Fruit fly (Drosophila melanogaster) whole organism, embryonic: ENCODE measurements around the gene CG7362.

ENCODE experiments used
- Awh ChIP-seq: fragments of 200-800 bp; sonication (Bioruptor generic); IDR thresholded peaks from 2 replicates; pipeline ENCODE4, ENCODE4 v1.3.6; 2022; ENCODE audit warnings: missing biosample characterization, missing genetic modification characterization
- BtbVII ChIP-seq: fragments of 200-800 bp; sonication (Bioruptor generic); optimal IDR thresholded peaks from 3 replicates; lab custom pipeline; 2017; ENCODE audit warnings: missing biosample characterization, mild to moderate bottlenecking, missing genetic modification characterization
- CG10431 ChIP-seq: fragments of 200-800 bp; sonication (Bioruptor generic); optimal IDR thresholded peaks from 3 replicates; lab custom pipeline; 2018; ENCODE audit warnings: missing biosample characterization, mild to moderate bottlenecking, missing genetic modification characterization
- CG10979 ChIP-seq: fragments of 200-800 bp; sonication (Bioruptor generic); optimal IDR thresholded peaks from 2 replicates; lab custom pipeline; 2018; ENCODE audit warnings: missing biosample characterization, mild to moderate bottlenecking, missing genetic modification characterization, moderate library complexity
- CG11398 ChIP-seq: fragments of 200-800 bp; sonication (Bioruptor generic); optimal IDR thresholded peaks from 2 replicates; lab custom pipeline; 2016; ENCODE audit warnings: missing biosample characterization, missing genetic modification characterization
- CG11560 ChIP-seq: fragments of 200-800 bp; sonication (Bioruptor generic); IDR thresholded peaks from 3 replicates; pipeline ENCODE4 v1.3.6; 2022; ENCODE audit warnings: missing biosample characterization, missing genetic modification characterization
- CG12104 ChIP-seq: fragments of 200-800 bp; sonication (Bioruptor generic); optimal IDR thresholded peaks from 3 replicates; lab custom pipeline; 2016; ENCODE audit warnings: missing biosample characterization, missing genetic modification characterization
- CG13287 ChIP-seq: fragments of 200-800 bp; sonication (Bioruptor generic); IDR thresholded peaks from 2 replicates; pipeline ENCODE4 v1.3.6; 2022; ENCODE audit warnings: missing biosample characterization, missing genetic modification characterization; ENCODE audit not compliant: partially characterized antibody
- CG17912 ChIP-seq: fragments of 200-800 bp; sonication (Bioruptor generic); optimal IDR thresholded peaks from 2 replicates; lab custom pipeline; 2018; ENCODE audit warnings: missing biosample characterization, mild to moderate bottlenecking, missing genetic modification characterization
- CG4328 ChIP-seq: fragments of 200-800 bp; sonication (Bioruptor generic); optimal IDR thresholded peaks from 3 replicates; lab custom pipeline; 2017; ENCODE audit warnings: missing biosample characterization, missing genetic modification reagents, missing genetic modification characterization
- CG4360 ChIP-seq: fragments of 200-800 bp; sonication (Bioruptor generic); IDR thresholded peaks from 2 replicates; pipeline ENCODE4 v1.3.6; 2022; ENCODE audit warnings: missing biosample characterization, missing genetic modification characterization
- CG4404 ChIP-seq: fragments of 200-800 bp; sonication (Bioruptor generic); IDR thresholded peaks from 2 replicates; pipeline ENCODE4 v1.3.6; 2022; ENCODE audit warnings: missing biosample characterization, missing genetic modification characterization
- CG5953 ChIP-seq: fragments of 200-800 bp; sonication (Bioruptor generic); IDR thresholded peaks from 2 replicates; pipeline ENCODE4 v1.3.6; 2022; ENCODE audit warnings: missing biosample characterization, missing genetic modification characterization
- CG6683 ChIP-seq: fragments of 200-800 bp; sonication (Bioruptor generic); optimal IDR thresholded peaks from 2 replicates; lab custom pipeline; 2017; ENCODE audit warnings: missing biosample characterization, mild to moderate bottlenecking, missing genetic modification characterization, missing genetic modification reagents
- CG7556 ChIP-seq: fragments of 200-800 bp; sonication (Bioruptor generic); optimal IDR thresholded peaks from 2 replicates; lab custom pipeline; 2017; ENCODE audit warnings: missing biosample characterization, mild to moderate bottlenecking, missing genetic modification characterization
- CG7745 ChIP-seq: fragments of 200-800 bp; sonication (Bioruptor generic); optimal IDR thresholded peaks from 2 replicates; lab custom pipeline; 2018; ENCODE audit warnings: missing biosample characterization, mild to moderate bottlenecking, missing genetic modification characterization, moderate library complexity
- CG8089 ChIP-seq: fragments of 200-800 bp; sonication (Bioruptor generic); optimal IDR thresholded peaks from 3 replicates; lab custom pipeline; 2016; ENCODE audit warnings: missing biosample characterization, missing genetic modification characterization
- CG9876 ChIP-seq: fragments of 200-800 bp; sonication (Bioruptor generic); optimal IDR thresholded peaks from 2 replicates; lab custom pipeline; 2016; ENCODE audit warnings: missing biosample characterization, missing genetic modification characterization
- Chrac-16 ChIP-seq: fragments of 200-800 bp; sonication (Bioruptor generic); optimal IDR thresholded peaks from 3 replicates; lab custom pipeline; 2016; ENCODE audit warnings: missing biosample characterization, missing genetic modification characterization
- CkIIα-i1 ChIP-seq: fragments of 200-800 bp; sonication (Bioruptor generic); IDR thresholded peaks from 2 replicates; pipeline ENCODE4 v1.3.6; 2022; ENCODE audit warnings: missing biosample characterization, missing genetic modification characterization
- Deaf1 ChIP-seq: fragments of 200-800 bp; optimal IDR thresholded peaks from 3 replicates; lab custom pipeline; 2019; ENCODE audit warnings: missing biosample characterization, mild to moderate bottlenecking, missing genetic modification characterization, moderate library complexity
- Doc2 ChIP-seq: fragments of 200-800 bp; sonication (Bioruptor generic); IDR thresholded peaks from 2 replicates; pipeline ENCODE4 v1.3.6; 2022; ENCODE audit warnings: missing biosample characterization, missing genetic modification characterization
- Eip74EF ChIP-seq, 2 experiments: fragments of 200-800 bp in 1 of 2; fragments of >200 bp in 1 of 2; sonication (Bioruptor generic) in 1 of 2; optimal IDR thresholded peaks; 2 replicates each; lab custom pipeline; 2017 to 2019; ENCODE audit warnings: missing biosample characterization in 2 of 2, missing genetic modification characterization in 2 of 2, mild to moderate bottlenecking in 1 of 2, moderate library complexity in 1 of 2
- Ets97D ChIP-seq: fragments of 200-800 bp; sonication (Bioruptor generic); optimal IDR thresholded peaks from 3 replicates; lab custom pipeline; 2016; ENCODE audit warnings: missing biosample characterization, missing genetic modification characterization
- Gug ChIP-seq: fragments of 200-800 bp; sonication (Bioruptor generic); IDR thresholded peaks from 4 replicates; pipeline ENCODE4 v1.3.6; 2022; ENCODE audit warnings: missing biosample characterization, missing genetic modification characterization
- Hr78 ChIP-seq, 2 experiments: fragments of 200-800 bp in 1 of 2; fragments of >200 bp in 1 of 2; sonication (Bioruptor generic) in 1 of 2; optimal IDR thresholded peaks; 2 replicates each; lab custom pipeline; 2017 to 2019; ENCODE audit warnings: missing biosample characterization in 2 of 2, missing genetic modification characterization in 2 of 2, mild to moderate bottlenecking in 1 of 2, moderate library complexity in 1 of 2
- NfI ChIP-seq: fragments of 200-800 bp; sonication (Bioruptor generic); optimal IDR thresholded peaks from 3 replicates; lab custom pipeline; 2018; ENCODE audit warnings: missing biosample characterization, mild to moderate bottlenecking, missing genetic modification characterization, moderate library complexity
- Rx ChIP-seq: fragments of 200-800 bp; sonication (Bioruptor generic); IDR thresholded peaks from 2 replicates; pipeline ENCODE4 v1.3.6; 2022; ENCODE audit warnings: missing biosample characterization, missing genetic modification characterization
- Sin3A ChIP-seq: fragments of >200 bp; optimal IDR thresholded peaks from 2 replicates; lab custom pipeline; 2018
- ato ChIP-seq: fragments of 200-800 bp; sonication (Bioruptor generic); IDR thresholded peaks from 2 replicates; pipeline ENCODE4 v1.3.6; 2022; ENCODE audit warnings: missing biosample characterization, missing genetic modification characterization; ENCODE audit not compliant: partially characterized antibody
- cg ChIP-seq: fragments of 200-800 bp; sonication (Bioruptor generic); optimal IDR thresholded peaks from 3 replicates; lab custom pipeline; 2019; ENCODE audit warnings: missing biosample characterization, mild to moderate bottlenecking, missing genetic modification characterization, moderate library complexity
- chif ChIP-seq, 2 experiments: fragments of 200-800 bp; sonication (Bioruptor generic); optimal IDR thresholded peaks; 3 replicates each; lab custom pipeline; 2016; ENCODE audit warnings: missing biosample characterization in 2 of 2, missing genetic modification characterization in 2 of 2
- chn ChIP-seq: fragments of 200-800 bp; sonication (Bioruptor generic); optimal IDR thresholded peaks from 2 replicates; lab custom pipeline; 2016; ENCODE audit warnings: missing biosample characterization, missing genetic modification characterization
- corto ChIP-seq: fragments of 200-800 bp; sonication (Bioruptor generic); optimal IDR thresholded peaks from 2 replicates; lab custom pipeline; 2016; ENCODE audit warnings: missing biosample characterization, mild to moderate bottlenecking, missing genetic modification characterization, moderate library complexity
- da ChIP-seq: fragments of 200-800 bp; sonication (Bioruptor generic); optimal IDR thresholded peaks from 2 replicates; lab custom pipeline; 2016; ENCODE audit warnings: missing biosample characterization, missing genetic modification characterization
- dmrt99B ChIP-seq: fragments of 200-800 bp; sonication (Bioruptor generic); optimal IDR thresholded peaks from 2 replicates; lab custom pipeline; 2018; ENCODE audit warnings: missing biosample characterization, mild to moderate bottlenecking, missing genetic modification characterization, moderate library complexity
- hb ChIP-seq: fragments of 200-800 bp; sonication (Bioruptor generic); IDR thresholded peaks from 3 replicates; pipeline ENCODE4 v1.3.6; 2022; ENCODE audit warnings: missing biosample characterization, missing genetic modification characterization; ENCODE audit not compliant: partially characterized antibody
- jigr1 ChIP-seq: fragments of 200-800 bp; sonication (Bioruptor generic); IDR thresholded peaks from 3 replicates; pipeline ENCODE4 v1.3.6; 2022; ENCODE audit warnings: missing biosample characterization, missing genetic modification characterization
- kay ChIP-seq: fragments of 200-800 bp; sonication (Bioruptor generic); optimal IDR thresholded peaks from 2 replicates; lab custom pipeline; 2016; ENCODE audit warnings: missing biosample characterization, missing genetic modification characterization
- ken ChIP-seq: fragments of 200-800 bp; sonication (Bioruptor generic); IDR thresholded peaks from 3 replicates; pipeline ENCODE4 v1.3.6; 2022; ENCODE audit warnings: missing biosample characterization, missing genetic modification characterization
- lab ChIP-seq: fragments of 200-800 bp; sonication (Bioruptor generic); optimal IDR thresholded peaks from 3 replicates; lab custom pipeline; 2017; ENCODE audit warnings: missing biosample characterization, missing genetic modification characterization, mild to moderate bottlenecking, moderate library complexity, missing genetic modification reagents
- lilli ChIP-seq: fragments of 200-800 bp; sonication (Bioruptor generic); optimal IDR thresholded peaks from 3 replicates; lab custom pipeline; 2016; ENCODE audit warnings: missing biosample characterization, missing genetic modification characterization
- nerfin-1 ChIP-seq: fragments of 200-800 bp; sonication (Bioruptor generic); optimal IDR thresholded peaks from 3 replicates; lab custom pipeline; 2019; ENCODE audit warnings: missing biosample characterization, mild to moderate bottlenecking, missing genetic modification characterization, moderate library complexity
- nmo ChIP-seq: fragments of 200-800 bp; sonication (Bioruptor generic); optimal IDR thresholded peaks from 2 replicates; lab custom pipeline; 2018; ENCODE audit warnings: missing biosample characterization, mild to moderate bottlenecking, missing genetic modification characterization, moderate library complexity
- onecut ChIP-seq: fragments of 200-800 bp; sonication (Bioruptor generic); IDR thresholded peaks from 2 replicates; pipeline ENCODE4 v1.3.6; 2022; ENCODE audit warnings: missing biosample characterization, missing genetic modification characterization
- row ChIP-seq: fragments of 200-800 bp; sonication (Bioruptor generic); IDR thresholded peaks from 3 replicates; pipeline ENCODE4 v1.3.6; 2022; ENCODE audit warnings: missing biosample characterization, missing genetic modification characterization
- scrt ChIP-seq: fragments of 200-800 bp; sonication (Bioruptor generic); optimal IDR thresholded peaks from 2 replicates; lab custom pipeline; 2018; ENCODE audit warnings: missing biosample characterization, mild to moderate bottlenecking, missing genetic modification characterization, moderate library complexity
- ssp ChIP-seq: fragments of 200-800 bp; sonication (Bioruptor generic); IDR thresholded peaks from 2 replicates; pipeline ENCODE4 v1.3.6; 2022; ENCODE audit warnings: missing biosample characterization, missing genetic modification characterization
- toy ChIP-seq: fragments of 200-800 bp; sonication (Bioruptor generic); IDR thresholded peaks from 2 replicates; pipeline ENCODE4 v1.3.6; 2022; ENCODE audit warnings: missing biosample characterization, missing genetic modification characterization
- wek ChIP-seq: fragments of 200-800 bp; sonication (Bioruptor generic); optimal IDR thresholded peaks from 3 replicates; lab custom pipeline; 2018; ENCODE audit warnings: missing biosample characterization, mild to moderate bottlenecking, missing genetic modification characterization, moderate library complexity

Gene CG7362

dm6 chr3R:14741192-14741915 lies 12.9 kb downstream of the CG7362 start, which contains the start of the genes eff and jvl (continued):
- no peak for TF ChIP-seq CG10431 (GFP tag; lab: Kevin White, UChicago)
- TF ChIP-seq CG11560 (tag; lab: Robert Waterston, UW): no peak
- TF ChIP-seq Doc2: no peak
- TF ChIP-seq NfI (GFP tag; lab: Kevin White, UChicago): no peak
- TF ChIP-seq CkIIα-i1 (GFP tag; lab: Robert Waterston, UW): no peak
- TF ChIP-seq ken (GFP tag; lab: Robert Waterston, UW): peak; percentile 55; the same call in 2 of the 3 replicates
- peak; percentile 70; the same call in 3 of the 4 replicates for TF ChIP-seq Gug
- peak; percentile 85 for TF ChIP-seq row
- no peak for TF ChIP-seq Eip74EF (GFP tag; optimal IDR thresholded peaks at IDR 0.05; lab: Kevin White, UChicago)
- no peak for TF ChIP-seq CG9876 (GFP tag; lab: Kevin White, UChicago)
- no peak for TF ChIP-seq CG7745 (tag; lab: Kevin White, UChicago)
- no peak for TF ChIP-seq jigr1 (GFP tag; lab: Robert Waterston, UW)
- TF ChIP-seq dmrt99B: no peak
- TF ChIP-seq nmo: peak; percentile 35
- TF ChIP-seq CG4328 (GFP tag; lab: Kevin White, UChicago): no peak
- peak; percentile 39 for TF ChIP-seq Rx (GFP tag; lab: Robert Waterston, UW)
- TF ChIP-seq CG17912: no peak
- no peak for TF ChIP-seq CG5953 (GFP tag; lab: Robert Waterston, UW)
- no peak for TF ChIP-seq CG7556 (GFP tag; lab: Kevin White, UChicago)
- TF ChIP-seq corto (GFP tag; lab: Kevin White, UChicago): no peak
- TF ChIP-seq CG10979 (tag; lab: Kevin White, UChicago): no peak
- TF ChIP-seq ssp: peak; percentile 29; the same call in 1 of the 2 replicates
- TF ChIP-seq CG6683 (GFP tag; lab: Kevin White, UChicago): no peak
- TF ChIP-seq Hr78 (GFP tag; optimal IDR thresholded peaks at IDR 0.05; lab: Kevin White, UChicago): no peak
- no peak for TF ChIP-seq lab (GFP tag; lab: Kevin White, UChicago)
- TF ChIP-seq Deaf1 (tag; lab: Kevin White, UChicago): peak; percentile 9
- TF ChIP-seq CG4404 (GFP tag; lab: Robert Waterston, UW): no peak
- no peak for TF ChIP-seq wek (GFP tag; lab: Kevin White, UChicago)
- TF ChIP-seq chn (GFP tag; lab: Kevin White, UChicago): peak; percentile 56
- TF ChIP-seq chif (GFP tag; optimal IDR thresholded peaks at IDR 0.05; lab: Kevin White, UChicago): no peak
- peak; percentile 23 for TF ChIP-seq CG12104 (GFP tag; lab: Kevin White, UChicago)
- TF ChIP-seq Chrac-16 (GFP tag; lab: Kevin White, UChicago): peak; percentile 38
- no peak for TF ChIP-seq da (GFP tag; lab: Kevin White, UChicago)
- TF ChIP-seq cg: no peak
- peak; percentile 95 for TF ChIP-seq hb (GFP tag; lab: Robert Waterston, UW)
- TF ChIP-seq nerfin-1 (tag; lab: Kevin White, UChicago): peak; percentile 18
- peak; percentile 40 for TF ChIP-seq Ets97D (GFP tag; lab: Kevin White, UChicago)
- no peak for TF ChIP-seq CG11398 (GFP tag; lab: Kevin White, UChicago)
- TF ChIP-seq BtbVII (GFP tag; lab: Kevin White, UChicago): no peak
- no peak for TF ChIP-seq Awh (GFP tag; lab: Robert Waterston, UW)
- TF ChIP-seq lilli (GFP tag; lab: Kevin White, UChicago): peak; percentile 76
- peak; percentile 88 for TF ChIP-seq ato (GFP tag; lab: Robert Waterston, UW)
- peak; percentile 87 for TF ChIP-seq Sin3A (lab: Kevin White, UChicago)
- TF ChIP-seq CG4360: no peak; the same call in 1 of the 2 replicates
- no peak for TF ChIP-seq toy (GFP tag; lab: Robert Waterston, UW)
- no peak for TF ChIP-seq CG8089
- peak; percentile 56 for TF ChIP-seq onecut (GFP tag; lab: Robert Waterston, UW)
- TF ChIP-seq CG13287: peak; percentile 98
- no peak for TF ChIP-seq kay
- no peak for TF ChIP-seq scrt
